Worm (Caenorhabditis elegans) whole organism, young adult: ENCODE results near the gene Y49F6B.12.

ENCODE experiments used
- B0035.1 ChIP-seq: sonication (generic microtip); optimal IDR thresholded peaks from 2 replicates; lab custom pipeline; 2016; ENCODE audit warnings: missing genetic modification characterization, mild to moderate bottlenecking, missing compliant biosample characterization, missing genotype, missing genetic modification reagents
- B0336.3 ChIP-seq: fragments of 200-800 bp; sonication (Bioruptor generic); IDR thresholded peaks from 2 replicates; pipeline ENCODE4 v1.3.6; 2022; ENCODE audit warnings: missing genetic modification characterization, missing compliant biosample characterization
- D2030.7 ChIP-seq: fragments of 200-800 bp; sonication (Bioruptor generic); IDR thresholded peaks from 2 replicates; pipeline ENCODE4 v1.3.6; 2022; ENCODE audit warnings: missing genetic modification reagents, missing genetic modification characterization, missing compliant biosample characterization
- F33H1.4 ChIP-seq: fragments of 200-800 bp; sonication (Bioruptor generic); IDR thresholded peaks from 2 replicates; pipeline ENCODE4 v1.3.6; 2022; ENCODE audit warnings: missing genetic modification reagents, missing genetic modification characterization, missing compliant biosample characterization
- F49E8.2 ChIP-seq: sonication (generic microtip); optimal IDR thresholded peaks from 3 replicates; lab custom pipeline; 2017; ENCODE audit warnings: missing genetic modification characterization, mild to moderate bottlenecking, missing compliant biosample characterization, antibody characterized with exemption, moderate library complexity; ENCODE audit not compliant: insufficient read depth
- F55B11.4 ChIP-seq: sonication (generic microtip); optimal IDR thresholded peaks from 2 replicates; lab custom pipeline; 2016; ENCODE audit warnings: missing compliant biosample characterization, missing genetic modification characterization, borderline replicate concordance; ENCODE audit not compliant: insufficient read depth
- K11D2.4 ChIP-seq: fragments of 200-800 bp; sonication (Bioruptor generic); IDR thresholded peaks from 2 replicates; pipeline ENCODE4 v1.3.6; 2022; ENCODE audit warnings: missing genetic modification reagents, missing genetic modification characterization, missing compliant biosample characterization
- K12H6.12 ChIP-seq: fragments of 200-800 bp; sonication (Bioruptor generic); optimal IDR thresholded peaks from 2 replicates; lab custom pipeline; 2018; ENCODE audit warnings: mild to moderate bottlenecking, missing genetic modification characterization, missing compliant biosample characterization
- T07F8.4 ChIP-seq: sonication (generic microtip); optimal IDR thresholded peaks from 2 replicates; lab custom pipeline; 2016; ENCODE audit warnings: mild to moderate bottlenecking, missing genetic modification characterization, moderate library complexity, missing compliant biosample characterization
- Y53G8AR.9 ChIP-seq: fragments of 200-800 bp; sonication (Bioruptor generic); conservative IDR thresholded peaks from 2 replicates; pipeline ENCODE4 v1.3.6; 2022; ENCODE audit warnings: missing genetic modification reagents, missing genetic modification characterization, missing compliant biosample characterization
- Y95B8A.8 ChIP-seq: fragments of 200-800 bp; sonication (Bioruptor generic); IDR thresholded peaks from 2 replicates; pipeline ENCODE4 v1.3.6; 2022; ENCODE audit warnings: missing genetic modification reagents, missing genetic modification characterization, missing compliant biosample characterization
- ZK185.1 ChIP-seq: sonication (generic microtip); optimal IDR thresholded peaks from 2 replicates; lab custom pipeline; 2016; ENCODE audit warnings: mild to moderate bottlenecking, missing genetic modification characterization, missing compliant biosample characterization; ENCODE audit not compliant: poor library complexity, severe bottlenecking
- aptf-2 ChIP-seq: fragments of 200-800 bp; sonication (Bioruptor generic); conservative IDR thresholded peaks from 2 replicates; pipeline ENCODE4 v1.3.6; 2022; ENCODE audit warnings: missing genetic modification reagents, missing genetic modification characterization, missing compliant biosample characterization
- attf-5 ChIP-seq: fragments of 200-800 bp; sonication (Bioruptor generic); optimal IDR thresholded peaks from 2 replicates; lab custom pipeline; 2018; ENCODE audit warnings: mild to moderate bottlenecking, missing genetic modification characterization, missing compliant biosample characterization
- bed-1 ChIP-seq: fragments of 200-800 bp; sonication (Bioruptor generic); IDR thresholded peaks from 2 replicates; pipeline ENCODE4 v1.3.6; 2022; ENCODE audit warnings: missing genetic modification reagents, missing genetic modification characterization, missing compliant biosample characterization
- cebp-1 ChIP-seq, 2 experiments: fragments of 200-800 bp in 1 of 2; sonication (Bioruptor generic) in 1 of 2; sonication (generic microtip) in 1 of 2; IDR thresholded peaks in 1 of 2; optimal IDR thresholded peaks in 1 of 2; 2 replicates each; pipeline versions ENCODE4 v1.3.6 to Lab custom; 2017 to 2022; ENCODE audit warnings: missing compliant biosample characterization in 2 of 2, missing genetic modification characterization in 2 of 2, mild to moderate bottlenecking in 1 of 2, missing genetic modification reagents in 1 of 2, moderate library complexity in 1 of 2
- ceh-27 ChIP-seq: fragments of 200-800 bp; sonication (Bioruptor generic); optimal IDR thresholded peaks from 2 replicates; lab custom pipeline; 2018; ENCODE audit warnings: mild to moderate bottlenecking, missing genetic modification characterization, moderate library complexity, missing compliant biosample characterization
- ceh-40 ChIP-seq: fragments of 200-800 bp; sonication (Bioruptor generic); IDR thresholded peaks from 2 replicates; pipeline ENCODE4 v1.3.6; 2022; ENCODE audit warnings: missing genetic modification characterization, missing compliant biosample characterization
- ceh-79 ChIP-seq: sonication (generic microtip); optimal IDR thresholded peaks from 2 replicates; lab custom pipeline; 2017; ENCODE audit warnings: mild to moderate bottlenecking, missing genetic modification characterization, missing compliant biosample characterization
- ceh-91 ChIP-seq: fragments of 200-800 bp; sonication (Bioruptor generic); IDR thresholded peaks from 2 replicates; pipeline ENCODE4 v1.3.6; 2022; ENCODE audit warnings: missing genetic modification reagents, missing genetic modification characterization, missing compliant biosample characterization
- dox-1 ChIP-seq: fragments of 200-800 bp; sonication (Bioruptor generic); IDR thresholded peaks from 2 replicates; pipeline ENCODE4 v1.3.6; 2022; ENCODE audit warnings: missing genetic modification reagents, missing genetic modification characterization, missing compliant biosample characterization
- dpff-1 ChIP-seq: sonication (generic microtip); optimal IDR thresholded peaks from 2 replicates; lab custom pipeline; 2017; ENCODE audit warnings: mild to moderate bottlenecking, missing genetic modification characterization, missing compliant biosample characterization
- egl-18 ChIP-seq: fragments of 200-800 bp; sonication (Bioruptor generic); IDR thresholded peaks from 2 replicates; pipeline ENCODE4 v1.3.6; 2022; ENCODE audit warnings: missing genetic modification reagents, missing genetic modification characterization, missing compliant biosample characterization
- egl-44 ChIP-seq: fragments of 200-800 bp; sonication (Bioruptor generic); IDR thresholded peaks from 2 replicates; pipeline ENCODE4 v1.3.6; 2022; ENCODE audit warnings: missing genetic modification reagents, missing genetic modification characterization, missing compliant biosample characterization
- let-607 ChIP-seq, 2 experiments: fragments of 200-800 bp in 1 of 2; sonication (Bioruptor generic) in 1 of 2; sonication (generic microtip) in 1 of 2; optimal IDR thresholded peaks; 2 replicates each; lab custom pipeline; 2016 to 2018; ENCODE audit warnings: mild to moderate bottlenecking in 2 of 2, missing compliant biosample characterization in 2 of 2, missing genetic modification characterization in 2 of 2, moderate library complexity in 2 of 2, missing genotype in 1 of 2
- lin-26 ChIP-seq: fragments of 200-800 bp; sonication (Bioruptor generic); IDR thresholded peaks from 2 replicates; pipeline ENCODE4 v1.3.6; 2022; ENCODE audit warnings: missing genetic modification reagents, missing genetic modification characterization, missing compliant biosample characterization
- lin-40 ChIP-seq: sonication (generic microtip); optimal IDR thresholded peaks from 2 replicates; lab custom pipeline; 2016; ENCODE audit warnings: missing genetic modification characterization, mild to moderate bottlenecking, missing compliant biosample characterization, missing genotype, missing genetic modification reagents
- lsl-1 ChIP-seq: fragments of 200-800 bp; sonication (Bioruptor generic); optimal IDR thresholded peaks from 2 replicates; lab custom pipeline; 2018; ENCODE audit warnings: mild to moderate bottlenecking, missing genetic modification characterization, moderate library complexity, missing compliant biosample characterization
- lsy-27 ChIP-seq: sonication (generic microtip); optimal IDR thresholded peaks from 2 replicates; lab custom pipeline; 2017; ENCODE audit warnings: missing genetic modification characterization, mild to moderate bottlenecking, missing compliant biosample characterization, antibody characterized with exemption, missing genotype, borderline replicate concordance; ENCODE audit not compliant: insufficient read depth
- madf-8 ChIP-seq: fragments of 200-800 bp; sonication (Bioruptor generic); conservative IDR thresholded peaks from 2 replicates; pipeline ENCODE4 v1.3.6; 2022; ENCODE audit warnings: missing genetic modification reagents, missing genetic modification characterization, missing compliant biosample characterization
- mes-4 ChIP-seq: sonication (generic microtip); optimal IDR thresholded peaks from 2 replicates; lab custom pipeline; 2016; ENCODE audit warnings: missing genotype, missing genetic modification characterization, missing compliant biosample characterization
- nfya-1 ChIP-seq: sonication (generic microtip); optimal IDR thresholded peaks from 2 replicates; lab custom pipeline; 2017; ENCODE audit warnings: antibody characterized with exemption, missing compliant biosample characterization, missing genetic modification characterization, borderline replicate concordance; ENCODE audit not compliant: insufficient read depth
- nfyb-1 ChIP-seq: fragments of 200-800 bp; sonication (Bioruptor generic); IDR thresholded peaks from 2 replicates; pipeline ENCODE4 v1.3.6; 2022; ENCODE audit warnings: missing genetic modification reagents, missing genetic modification characterization, missing compliant biosample characterization
- pha-4 ChIP-seq: fragments of 150-350 bp; sonication (generic microtip); optimal IDR thresholded peaks from 2 replicates; lab custom pipeline; 2014; ENCODE audit warnings: missing biosample characterization, missing genetic modification reagents, missing genetic modification characterization
- sdz-38 ChIP-seq: sonication (generic microtip); optimal IDR thresholded peaks from 2 replicates; lab custom pipeline; 2016; ENCODE audit warnings: missing genotype, missing genetic modification characterization, missing compliant biosample characterization
- sea-2 ChIP-seq: fragments of 200-800 bp; sonication (Bioruptor generic); IDR thresholded peaks from 2 replicates; pipeline ENCODE4 v1.3.6; 2022; ENCODE audit warnings: missing genetic modification characterization, missing compliant biosample characterization
- snpc-4 ChIP-seq, 5 experiments: fragments of 150-350 bp in 1 of 5; sonication (generic microtip) in 4 of 5; optimal IDR thresholded peaks; 2 replicates each; lab custom pipeline; 2014 to 2018; ENCODE audit warnings: missing genetic modification characterization in 5 of 5, missing biosample characterization in 3 of 5, antibody characterized with exemption in 2 of 5, mild to moderate bottlenecking in 2 of 5, missing compliant biosample characterization in 2 of 5, missing genotype in 2 of 5, moderate library complexity in 2 of 5, missing genetic modification reagents in 1 of 5
- sptf-2 ChIP-seq: fragments of 200-800 bp; sonication (Bioruptor generic); optimal IDR thresholded peaks from 2 replicates; lab custom pipeline; 2018; ENCODE audit warnings: mild to moderate bottlenecking, missing genetic modification characterization, missing compliant biosample characterization
- tbp1 ChIP-seq: fragments of 200-800 bp; sonication (Bioruptor generic); optimal IDR thresholded peaks from 2 replicates; lab custom pipeline; 2018; ENCODE audit warnings: mild to moderate bottlenecking, missing genetic modification characterization, missing compliant biosample characterization
- tlf-1 ChIP-seq: fragments of 200-800 bp; sonication (Bioruptor generic); optimal IDR thresholded peaks from 2 replicates; lab custom pipeline; 2018; ENCODE audit warnings: mild to moderate bottlenecking, missing genetic modification characterization, missing compliant biosample characterization
- unc-62 ChIP-seq: fragments of 150-350 bp; optimal IDR thresholded peaks from 2 replicates; lab custom pipeline; 2014; ENCODE audit warnings: missing biosample characterization, missing genetic modification reagents, missing genetic modification characterization
- zfh-2 ChIP-seq: fragments of 200-800 bp; sonication (Bioruptor generic); conservative IDR thresholded peaks from 2 replicates; pipeline ENCODE4 v1.3.6; 2022; ENCODE audit warnings: missing genetic modification reagents, missing genetic modification characterization, missing compliant biosample characterization
- zim-3 ChIP-seq: sonication (generic microtip); optimal IDR thresholded peaks from 2 replicates; lab custom pipeline; 2017; ENCODE audit warnings: mild to moderate bottlenecking, missing genetic modification characterization, moderate library complexity, missing compliant biosample characterization
- ztf-26 ChIP-seq: sonication (generic microtip); optimal IDR thresholded peaks from 2 replicates; lab custom pipeline; 2017; ENCODE audit warnings: missing genetic modification characterization, missing compliant biosample characterization
- ztf-3 ChIP-seq: fragments of 200-800 bp; sonication (Bioruptor generic); optimal IDR thresholded peaks from 2 replicates; lab custom pipeline; 2018; ENCODE audit warnings: mild to moderate bottlenecking, missing genetic modification characterization, missing compliant biosample characterization

The Y49F6B.12 gene

DNA sequence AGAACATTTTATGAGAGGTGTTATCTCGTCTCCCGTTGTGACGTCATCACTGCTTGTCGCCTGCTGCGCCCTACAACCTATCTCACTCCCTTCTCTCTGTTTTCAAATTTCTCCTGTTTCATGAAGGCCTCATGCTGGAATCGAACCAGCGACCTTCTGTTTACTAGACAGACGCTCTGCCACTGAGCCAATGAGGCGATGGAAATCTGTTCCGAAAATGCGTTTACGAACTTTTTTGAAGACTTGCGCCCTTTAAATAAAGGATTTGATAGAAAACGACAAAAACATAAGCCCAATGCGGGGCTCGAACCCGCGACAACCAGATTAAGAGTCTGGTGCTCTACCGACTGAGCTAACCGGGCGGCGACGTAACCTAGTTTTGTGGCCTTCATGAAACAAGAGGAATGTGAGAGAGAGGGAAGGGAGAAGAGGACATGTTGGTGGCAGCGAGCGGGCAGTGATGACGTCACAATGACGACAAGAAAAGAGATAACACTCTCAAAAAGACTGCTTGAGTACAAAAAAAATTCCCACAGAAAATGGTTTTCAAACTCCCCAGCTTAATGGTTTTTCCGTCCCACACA lies 46.8 kb upstream of the Y49F6B.12 start, which contains the start of gene clec-126 (continued):
- TF ChIP-seq zfh-2 (GFP tag; lab: Robert Waterston, UW): peak; percentile 50; the same call in 1 of the 2 replicates
- TF ChIP-seq dox-1 (GFP tag; lab: Robert Waterston, UW): peak; percentile 89
- TF ChIP-seq ztf-26: peak; percentile 93
- TF ChIP-seq F49E8.2: no peak
- peak; percentile 94 for TF ChIP-seq lin-40 (tag; lab: Kevin White, UChicago)
- no peak for TF ChIP-seq ceh-40 (GFP tag; lab: Robert Waterston, UW)
- peak; percentile 80 for TF ChIP-seq attf-5 (GFP tag; lab: Kevin White, UChicago)
- 0 out of 2 replicates have a peak, but pooled peaks have one; percentile 29 for TF ChIP-seq ceh-91 (GFP tag; lab: Robert Waterston, UW)
- TF ChIP-seq Y95B8A.8 (GFP tag; lab: Robert Waterston, UW): 0 out of 2 replicates have a peak, but pooled peaks have one; percentile 21
- no peak for TF ChIP-seq nfya-1
- peak; percentile 28 for TF ChIP-seq sptf-2 (GFP tag; lab: Kevin White, UChicago)
- no peak for TF ChIP-seq sea-2 (GFP tag; lab: Robert Waterston, UW)
- TF ChIP-seq snpc-4 (GFP tag; optimal IDR thresholded peaks at IDR 0.05; lab: Kevin White, UChicago): peak; percentile 75
- peak; percentile 50 to 85 (median 82) for TF ChIP-seq snpc-4 (tag; optimal IDR thresholded peaks at IDR 0.05; lab: Kevin White, UChicago)
- peak; percentile 92 for TF ChIP-seq tbp1
- no peak for TF ChIP-seq sdz-38 (tag; lab: Kevin White, UChicago)
- TF ChIP-seq dpff-1 (tag; lab: Kevin White, UChicago): no peak
- TF ChIP-seq lin-26 (GFP tag; lab: Robert Waterston, UW): peak; percentile 87
- peak; percentile 59; the same call in 1 of the 2 replicates for TF ChIP-seq Y53G8AR.9 (GFP tag; lab: Robert Waterston, UW)
- TF ChIP-seq madf-8 (GFP tag; lab: Robert Waterston, UW): 0 out of 2 replicates have a peak, but pooled peaks have one; percentile 11
- TF ChIP-seq F33H1.4: peak; percentile 42
- peak; percentile 66 for TF ChIP-seq lsl-1
- TF ChIP-seq pha-4: peak; percentile 11
- peak; percentile 84 for TF ChIP-seq B0035.1 (tag; lab: Kevin White, UChicago)
- TF ChIP-seq lsy-27: peak; percentile 87
- TF ChIP-seq ztf-3 (GFP tag; lab: Kevin White, UChicago): no peak
- TF ChIP-seq K12H6.12 (tag; lab: Kevin White, UChicago): peak; percentile 62
- no peak for TF ChIP-seq cebp-1 (GFP tag; IDR thresholded peaks at IDR 0.05; lab: Robert Waterston, UW)
- peak; percentile 77 for TF ChIP-seq cebp-1 (tag; optimal IDR thresholded peaks at IDR 0.05; lab: Kevin White, UChicago)
- no peak for TF ChIP-seq unc-62 (GFP tag; lab: Kevin White, UChicago)
- TF ChIP-seq zim-3 (tag; lab: Kevin White, UChicago): peak; percentile 46
- TF ChIP-seq F55B11.4: no peak
- peak; percentile 89 for TF ChIP-seq D2030.7 (GFP tag; lab: Robert Waterston, UW)
- TF ChIP-seq tlf-1 (GFP tag; lab: Kevin White, UChicago): peak; percentile 77
- TF ChIP-seq aptf-2 (GFP tag; lab: Robert Waterston, UW): no peak
- TF ChIP-seq B0336.3 (GFP tag; lab: Robert Waterston, UW): peak; percentile 91
- TF ChIP-seq mes-4 (tag; lab: Kevin White, UChicago): peak; percentile 77
- TF ChIP-seq bed-1 (GFP tag; lab: Robert Waterston, UW): no peak
- peak; percentile 49 for TF ChIP-seq ceh-79 (tag; lab: Kevin White, UChicago)
- peak; percentile 89 for TF ChIP-seq nfyb-1
- peak; percentile 50; the same call in 1 of the 2 replicates for TF ChIP-seq K11D2.4 (GFP tag; lab: Robert Waterston, UW)
- TF ChIP-seq egl-18 (GFP tag; lab: Robert Waterston, UW): no peak
- peak; percentile 11 to 75 for TF ChIP-seq let-607 (tag; optimal IDR thresholded peaks at IDR 0.05; lab: Kevin White, UChicago)
- TF ChIP-seq egl-44 (GFP tag; lab: Robert Waterston, UW): peak; percentile 73
- TF ChIP-seq ceh-27 (GFP tag; lab: Kevin White, UChicago): peak; percentile 45
- TF ChIP-seq T07F8.4 (tag; lab: Kevin White, UChicago): peak; percentile 90
- peak; percentile 62 for TF ChIP-seq ZK185.1 (tag; lab: Kevin White, UChicago)
